Worm (Caenorhabditis elegans) whole organism, mixed stage, embryonic: ENCODE results near the gene mrps-35.

Source experiments
- nhr-28 ChIP-seq: fragments of 150-350 bp; optimal IDR thresholded peaks from 2 replicates; lab custom pipeline; 2014; ENCODE audit warnings: missing biosample characterization, missing genetic modification characterization
- nhr-76 ChIP-seq: sonication (generic microtip); optimal IDR thresholded peaks from 2 replicates; lab custom pipeline; 2017; ENCODE audit warnings: missing biosample characterization, missing genetic modification characterization
- unc-39 ChIP-seq: fragments of 150-350 bp; optimal IDR thresholded peaks from 2 replicates; lab custom pipeline; 2014; ENCODE audit warnings: missing biosample characterization, missing genetic modification characterization
- unc-62 ChIP-seq: fragments of 150-350 bp; optimal IDR thresholded peaks from 2 replicates; lab custom pipeline; 2014; ENCODE audit warnings: missing biosample characterization, missing genetic modification reagents, missing genetic modification characterization

DNA sequence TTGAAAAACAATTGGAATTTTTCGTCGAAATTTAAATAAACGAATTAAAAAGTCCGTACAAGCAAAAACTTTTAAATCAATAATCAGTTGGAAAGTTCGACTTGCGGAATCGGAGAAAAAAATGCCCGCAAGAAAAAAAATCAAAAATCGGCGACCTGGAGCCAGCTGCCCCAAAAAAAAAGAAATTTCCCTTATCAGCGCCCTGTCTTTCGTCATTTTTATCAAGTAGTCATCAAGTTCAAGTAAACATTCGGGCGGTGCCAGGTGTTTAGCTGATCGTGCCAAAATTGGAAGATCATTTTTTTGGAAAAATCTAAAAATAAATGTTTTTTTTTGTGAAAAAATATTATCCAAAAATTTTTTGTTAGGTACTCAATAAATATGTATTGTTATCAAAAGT is 2.8 kb upstream of the mrps-35 start:
- no peak for TF ChIP-seq nhr-76
- TF ChIP-seq unc-39 (tag; lab: Kevin White, UChicago) = no peak
- TF ChIP-seq unc-62 (GFP tag; lab: Kevin White, UChicago) = no peak
- TF ChIP-seq nhr-28 (tag; lab: Kevin White, UChicago) = no peak
